Fruit fly (Drosophila melanogaster): Measurements from ENCODE around the gene Osi5.
A peak's percentile ranks its signal among the peaks of the same experiment; 100 is the strongest.

Osi5 gene

DNA sequence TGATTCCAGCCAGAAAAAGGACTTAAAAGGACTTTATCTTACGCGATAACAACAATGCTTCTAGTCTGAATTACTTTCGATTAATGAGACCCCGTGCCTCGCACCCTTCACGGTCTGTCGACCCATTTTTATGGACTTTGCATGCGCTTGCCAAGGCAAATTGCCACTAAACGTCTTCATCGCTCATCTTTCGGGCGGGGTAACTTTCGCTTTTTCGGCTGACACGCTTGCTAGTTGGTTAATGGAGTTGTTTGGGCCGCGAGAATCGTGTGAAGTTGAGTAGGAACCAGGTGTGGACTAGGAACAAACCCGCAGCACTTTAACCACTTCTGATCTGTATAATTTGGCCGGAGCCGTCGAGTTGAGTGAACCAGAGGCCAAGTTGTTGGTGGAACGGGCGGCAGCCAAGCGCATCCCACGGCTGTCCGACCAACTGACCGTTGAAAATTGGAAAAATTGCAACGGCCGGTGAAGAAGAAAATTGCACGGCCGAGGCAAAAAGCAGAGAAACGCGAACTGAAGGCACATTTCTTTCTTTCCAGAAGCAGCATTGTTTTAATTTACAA lies at the start of gene Osi5:
TSS of gene Osi5 (plus strand) at position 516 of the 566 bp plus-strand sequence.
- TF ChIP-seq CG8301 (tag; optimal IDR thresholded peaks at IDR 0.05), result no peak
- TF ChIP-seq CG10348 (GFP tag; IDR thresholded peaks at IDR 0.05), result no peak
- no peak for TF ChIP-seq CG17806 (tag; optimal IDR thresholded peaks at IDR 0.05)
- TF ChIP-seq CG34367 (tag; optimal IDR thresholded peaks at IDR 0.05), result no peak
- TF ChIP-seq Snoo (tag; optimal IDR thresholded peaks at IDR 0.05), result no peak
- TF ChIP-seq CG4496 (GFP tag; IDR thresholded peaks at IDR 0.05), result no peak
- no peak for TF ChIP-seq D1 (tag; optimal IDR thresholded peaks at IDR 0.05)
- TF ChIP-seq Ets98B (GFP tag; IDR thresholded peaks at IDR 0.05), result no peak

DNA sequence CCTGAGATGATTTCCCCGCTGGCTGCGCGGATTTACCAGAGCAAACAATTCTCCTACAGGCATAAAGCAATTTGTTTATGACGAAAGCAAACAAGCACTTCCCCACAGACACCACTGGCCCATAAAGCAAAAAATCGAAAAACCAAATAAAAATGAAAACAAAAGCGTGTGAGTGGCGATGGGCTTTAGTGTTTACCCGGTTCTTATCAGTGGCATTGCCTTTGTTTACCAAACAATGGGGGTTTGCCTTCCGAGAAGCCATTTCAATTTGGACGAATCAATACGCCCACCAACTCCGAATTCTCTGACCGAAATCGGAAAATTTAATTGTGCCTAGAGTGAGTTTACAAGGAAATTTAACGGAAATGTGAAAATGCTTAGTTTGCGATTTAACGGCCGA lies 44.8 kb upstream of the Osi5 start:
- no peak for TF ChIP-seq fd96Ca (GFP tag; IDR thresholded peaks at IDR 0.05)
- no peak for TF ChIP-seq Ets98B (GFP tag; IDR thresholded peaks at IDR 0.05)
- no peak for TF ChIP-seq CG12605 (GFP tag; IDR thresholded peaks at IDR 0.05)
- no peak for TF ChIP-seq CG13204 (GFP tag; optimal IDR thresholded peaks at IDR 0.05)
- no peak for TF ChIP-seq CG17806 (tag; optimal IDR thresholded peaks at IDR 0.05)
- TF ChIP-seq Pif1A (GFP tag; optimal IDR thresholded peaks at IDR 0.05), result peak; percentile 12
- no peak for TF ChIP-seq EcR (GFP tag; optimal IDR thresholded peaks at IDR 0.05)

DNA sequence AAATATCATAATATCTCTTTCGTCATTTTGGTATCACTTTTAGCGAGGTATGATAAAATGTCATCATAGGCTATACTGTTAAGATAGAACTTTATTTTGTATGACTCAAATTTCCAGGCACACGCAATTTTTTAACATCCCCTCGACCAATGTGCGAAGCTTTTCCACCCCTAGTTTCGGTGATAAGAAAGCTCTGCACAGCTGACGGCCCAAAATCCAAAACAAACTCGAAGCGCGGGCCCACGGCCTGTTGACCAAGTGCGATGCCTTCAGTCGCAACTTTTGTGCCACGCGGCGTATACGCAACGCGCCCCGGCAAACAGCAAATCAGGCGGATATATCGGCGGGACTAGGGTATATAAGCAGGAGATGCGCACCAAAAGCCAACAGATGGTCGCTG lies 40.3 kb upstream of the Osi5 start, which contains the start of gene NPFR:
TSS of gene NPFR (plus strand) at position 301 of the 400 bp plus-strand sequence.
- TF ChIP-seq Snoo (tag; optimal IDR thresholded peaks at IDR 0.05) (no peak), Pif1B (GFP tag; optimal IDR thresholded peaks at IDR 0.05) (no peak), CG32121 (GFP tag; IDR thresholded peaks at IDR 0.05) (no peak), CG15710 (tag; optimal IDR thresholded peaks at IDR 0.05) (no peak), fd96Ca (GFP tag; IDR thresholded peaks at IDR 0.05) (no peak), CG4496 (GFP tag; IDR thresholded peaks at IDR 0.05) (no peak), CG8301 (tag; optimal IDR thresholded peaks at IDR 0.05) (no peak), EcR (GFP tag; optimal IDR thresholded peaks at IDR 0.05) (no peak), CG13204 (GFP tag; optimal IDR thresholded peaks at IDR 0.05) (no peak), gl (tag; optimal IDR thresholded peaks at IDR 0.05) (no peak), CG34367 (tag; optimal IDR thresholded peaks at IDR 0.05) (no peak), CG8159 (tag; optimal IDR thresholded peaks at IDR 0.05) (no peak), rn (GFP tag; IDR thresholded peaks at IDR 0.05) (no peak), CG10348 (GFP tag; IDR thresholded peaks at IDR 0.05) (no peak), CG14655 (GFP tag; optimal IDR thresholded peaks at IDR 0.05) (no peak), Ets98B (GFP tag; IDR thresholded peaks at IDR 0.05) (no peak), CG12605 (GFP tag; IDR thresholded peaks at IDR 0.05) (no peak), CG17806 (tag; optimal IDR thresholded peaks at IDR 0.05) (no peak)

DNA sequence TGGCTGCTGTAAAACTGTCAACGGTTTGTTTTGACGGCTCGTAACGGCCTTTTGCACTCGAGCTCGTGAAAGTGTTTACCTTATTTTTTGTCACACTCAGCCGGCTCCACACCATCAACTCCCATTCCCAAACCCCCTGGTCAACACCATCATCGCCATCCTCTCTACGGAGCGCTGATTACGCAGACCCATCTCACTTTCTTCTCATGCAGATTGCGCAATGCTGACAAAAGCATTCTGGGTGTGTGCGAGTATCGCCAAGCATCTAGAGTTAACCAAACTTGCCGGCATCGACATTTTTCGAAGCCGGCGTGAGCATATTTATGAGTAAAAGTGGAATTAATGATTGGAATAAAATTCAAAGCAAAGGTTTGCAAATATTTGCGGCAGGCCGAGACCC lies 30.9 kb upstream of the Osi5 start:
- TF ChIP-seq gl (tag; optimal IDR thresholded peaks at IDR 0.05), result no peak
- no peak for TF ChIP-seq CG4496 (GFP tag; IDR thresholded peaks at IDR 0.05)
- TF ChIP-seq CG17806 (tag; optimal IDR thresholded peaks at IDR 0.05), result no peak
- no peak for TF ChIP-seq rn (GFP tag; IDR thresholded peaks at IDR 0.05)
- TF ChIP-seq Pif1B (GFP tag; optimal IDR thresholded peaks at IDR 0.05), result no peak
- TF ChIP-seq CG13204 (GFP tag; optimal IDR thresholded peaks at IDR 0.05), result no peak
- no peak for TF ChIP-seq D1 (tag; optimal IDR thresholded peaks at IDR 0.05)
- TF ChIP-seq CG8301 (tag; optimal IDR thresholded peaks at IDR 0.05), result no peak
- TF ChIP-seq CG8159 (tag; optimal IDR thresholded peaks at IDR 0.05), result no peak
- TF ChIP-seq EcR (GFP tag; optimal IDR thresholded peaks at IDR 0.05), result no peak
- TF ChIP-seq Snoo (tag; optimal IDR thresholded peaks at IDR 0.05), result no peak
- no peak for TF ChIP-seq CG32121 (GFP tag; IDR thresholded peaks at IDR 0.05)
- no peak for TF ChIP-seq CG34367 (tag; optimal IDR thresholded peaks at IDR 0.05)
- TF ChIP-seq CG10348 (GFP tag; IDR thresholded peaks at IDR 0.05), result no peak
- no peak for TF ChIP-seq fd96Ca (GFP tag; IDR thresholded peaks at IDR 0.05)
- TF ChIP-seq CG15710 (tag; optimal IDR thresholded peaks at IDR 0.05), result no peak
- no peak for TF ChIP-seq Pif1A (GFP tag; optimal IDR thresholded peaks at IDR 0.05)
- no peak for TF ChIP-seq Ets98B (GFP tag; IDR thresholded peaks at IDR 0.05)
- TF ChIP-seq CG14655 (GFP tag; optimal IDR thresholded peaks at IDR 0.05), result no peak
- no peak for TF ChIP-seq CG9948 (tag; optimal IDR thresholded peaks at IDR 0.05)

DNA sequence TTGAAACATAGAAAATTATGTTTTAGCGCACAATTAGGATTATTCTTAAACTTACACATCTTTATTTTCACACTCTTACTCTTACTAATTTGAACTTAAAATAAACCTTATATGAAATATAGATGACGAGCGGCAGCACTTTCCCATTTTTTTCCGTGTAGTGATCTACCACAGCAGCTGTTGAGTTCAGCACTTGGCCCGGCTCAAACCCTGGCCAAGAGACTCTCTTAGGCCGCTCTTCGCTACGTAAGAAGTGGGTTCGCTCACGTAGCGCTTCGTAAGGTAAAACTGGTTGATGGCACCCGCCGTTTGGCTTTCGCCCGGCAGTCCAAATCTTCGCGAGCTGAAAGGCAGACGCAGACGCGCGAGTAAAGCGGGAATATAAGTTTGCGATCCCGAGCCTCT lies 28.8 kb upstream of the Osi5 start, which contains the start of gene Osi24:
TSS of gene Osi24 (plus strand) at position 324 of the 405 bp plus-strand sequence.
- TF ChIP-seq gl (tag; optimal IDR thresholded peaks at IDR 0.05), result peak; percentile 37
- TF ChIP-seq CG10348 (GFP tag; IDR thresholded peaks at IDR 0.05), result no peak
- peak; percentile 59 for TF ChIP-seq CG8159 (tag; optimal IDR thresholded peaks at IDR 0.05)
- peak; percentile 92 for TF ChIP-seq Ets98B (GFP tag; IDR thresholded peaks at IDR 0.05)
- TF ChIP-seq CG15710 (tag; optimal IDR thresholded peaks at IDR 0.05), result peak; percentile 50
- TF ChIP-seq CG8301 (tag; optimal IDR thresholded peaks at IDR 0.05), result peak; percentile 81
- TF ChIP-seq CG34367 (tag; optimal IDR thresholded peaks at IDR 0.05), result peak; percentile 50
- peak; percentile 89 for TF ChIP-seq CG12605 (GFP tag; IDR thresholded peaks at IDR 0.05)
- TF ChIP-seq rn (GFP tag; IDR thresholded peaks at IDR 0.05), result peak; percentile 70
- peak; percentile 77 for TF ChIP-seq CG17806 (tag; optimal IDR thresholded peaks at IDR 0.05)
- peak; percentile 92 for TF ChIP-seq CG4496 (GFP tag; IDR thresholded peaks at IDR 0.05)
- peak; percentile 77 for TF ChIP-seq CG14655 (GFP tag; optimal IDR thresholded peaks at IDR 0.05)
- peak; percentile 86 for TF ChIP-seq Pif1A (GFP tag; optimal IDR thresholded peaks at IDR 0.05)
- TF ChIP-seq CG13204 (GFP tag; optimal IDR thresholded peaks at IDR 0.05), result no peak
- peak; percentile 74 for TF ChIP-seq Pif1B (GFP tag; optimal IDR thresholded peaks at IDR 0.05)
- TF ChIP-seq D1 (tag; optimal IDR thresholded peaks at IDR 0.05), result peak; percentile 75
- TF ChIP-seq Snoo (tag; optimal IDR thresholded peaks at IDR 0.05), result peak; percentile 24
- peak; percentile 78; the same call in 2 of the 3 replicates for TF ChIP-seq fd96Ca (GFP tag; IDR thresholded peaks at IDR 0.05)
- TF ChIP-seq EcR (GFP tag; optimal IDR thresholded peaks at IDR 0.05), result peak; percentile 21
- peak; percentile 69 for TF ChIP-seq CG9948 (tag; optimal IDR thresholded peaks at IDR 0.05)
- TF ChIP-seq CG32121 (GFP tag; IDR thresholded peaks at IDR 0.05), result peak; percentile 90

DNA sequence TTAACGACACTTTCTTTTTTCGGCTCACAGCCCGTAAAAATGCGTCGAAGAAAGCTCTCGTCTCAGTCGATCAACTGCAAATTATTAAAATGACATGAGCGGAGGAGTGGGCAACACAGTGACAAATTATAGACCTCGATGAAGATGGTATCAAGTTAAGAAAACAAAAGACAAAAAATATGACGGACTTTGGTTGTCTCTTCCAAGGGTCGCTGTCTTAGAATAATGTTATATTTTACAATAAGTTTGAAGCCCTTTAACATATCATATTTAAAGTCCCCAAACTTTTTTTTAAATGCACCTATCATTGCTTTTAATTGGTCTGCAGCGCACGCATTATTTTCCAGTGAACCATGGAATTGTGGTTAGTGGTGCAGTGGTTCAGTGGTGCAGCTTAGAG lies 27.6 kb upstream of the Osi5 start:
- no peak for TF ChIP-seq D1 (tag; optimal IDR thresholded peaks at IDR 0.05)
- no peak for TF ChIP-seq CG34367 (tag; optimal IDR thresholded peaks at IDR 0.05)
- TF ChIP-seq CG8159 (tag; optimal IDR thresholded peaks at IDR 0.05), result no peak
- TF ChIP-seq EcR (GFP tag; optimal IDR thresholded peaks at IDR 0.05), result no peak
- TF ChIP-seq CG8301 (tag; optimal IDR thresholded peaks at IDR 0.05), result no peak
- TF ChIP-seq CG14655 (GFP tag; optimal IDR thresholded peaks at IDR 0.05), result no peak
- TF ChIP-seq CG9948 (tag; optimal IDR thresholded peaks at IDR 0.05), result no peak
- TF ChIP-seq Ets98B (GFP tag; IDR thresholded peaks at IDR 0.05), result no peak
- no peak for TF ChIP-seq Snoo (tag; optimal IDR thresholded peaks at IDR 0.05)
- no peak for TF ChIP-seq CG4496 (GFP tag; IDR thresholded peaks at IDR 0.05)
- no peak for TF ChIP-seq CG13204 (GFP tag; optimal IDR thresholded peaks at IDR 0.05)
- no peak for TF ChIP-seq CG15710 (tag; optimal IDR thresholded peaks at IDR 0.05)
- no peak for TF ChIP-seq CG17806 (tag; optimal IDR thresholded peaks at IDR 0.05)
- no peak for TF ChIP-seq gl (tag; optimal IDR thresholded peaks at IDR 0.05)
- no peak for TF ChIP-seq Pif1A (GFP tag; optimal IDR thresholded peaks at IDR 0.05)
- TF ChIP-seq fd96Ca (GFP tag; IDR thresholded peaks at IDR 0.05), result no peak
- no peak for TF ChIP-seq Pif1B (GFP tag; optimal IDR thresholded peaks at IDR 0.05)
- no peak for TF ChIP-seq rn (GFP tag; IDR thresholded peaks at IDR 0.05)
- TF ChIP-seq CG12605 (GFP tag; IDR thresholded peaks at IDR 0.05), result no peak
